Fruit fly (Drosophila melanogaster) whole organism, embryonic: Measurements from ENCODE around the gene CG46270.

ENCODE experiments used
- Abd-B ChIP-seq: fragments of 200-800 bp; sonication (Bioruptor generic); optimal IDR thresholded peaks from 2 replicates; lab custom pipeline; 2018; ENCODE audit warnings: missing biosample characterization, mild to moderate bottlenecking, missing genetic modification characterization, moderate library complexity
- Awh ChIP-seq: fragments of 200-800 bp; sonication (Bioruptor generic); IDR thresholded peaks from 2 replicates; pipeline ENCODE4, ENCODE4 v1.3.6; 2022; ENCODE audit warnings: missing biosample characterization, missing genetic modification characterization
- BtbVII ChIP-seq: fragments of 200-800 bp; sonication (Bioruptor generic); optimal IDR thresholded peaks from 3 replicates; lab custom pipeline; 2017; ENCODE audit warnings: missing biosample characterization, mild to moderate bottlenecking, missing genetic modification characterization
- CG10209 ChIP-seq: fragments of 200-800 bp; sonication (Bioruptor generic); optimal IDR thresholded peaks from 3 replicates; lab custom pipeline; 2017; ENCODE audit warnings: missing biosample characterization, mild to moderate bottlenecking, missing genetic modification characterization, missing genetic modification reagents
- CG10565 ChIP-seq: fragments of 200-800 bp; sonication (Bioruptor generic); optimal IDR thresholded peaks from 3 replicates; lab custom pipeline; 2016; ENCODE audit warnings: missing biosample characterization, mild to moderate bottlenecking, missing genetic modification characterization
- CG12236 ChIP-seq: fragments of 200-800 bp; sonication (Bioruptor generic); optimal IDR thresholded peaks from 2 replicates; lab custom pipeline; 2016; ENCODE audit warnings: missing biosample characterization, missing genetic modification characterization
- CG14965 ChIP-seq: fragments of 200-800 bp; sonication (Bioruptor generic); optimal IDR thresholded peaks from 2 replicates; lab custom pipeline; 2016; ENCODE audit warnings: missing biosample characterization, missing genetic modification characterization, borderline replicate concordance
- CG15479 ChIP-seq: fragments of 200-800 bp; sonication (Bioruptor generic); optimal IDR thresholded peaks from 3 replicates; lab custom pipeline; 2019; ENCODE audit warnings: missing biosample characterization, mild to moderate bottlenecking, missing genetic modification characterization, moderate library complexity
- CG1647 ChIP-seq: fragments of 200-800 bp; sonication (Bioruptor generic); optimal IDR thresholded peaks from 3 replicates; lab custom pipeline; 2016; ENCODE audit warnings: missing biosample characterization, missing genetic modification characterization
- CG30020 ChIP-seq: fragments of 200-800 bp; optimal IDR thresholded peaks from 2 replicates; lab custom pipeline; 2019; ENCODE audit warnings: missing biosample characterization, mild to moderate bottlenecking, missing genetic modification characterization, moderate library complexity
- CG31224 ChIP-seq: fragments of 200-800 bp; sonication (Bioruptor generic); IDR thresholded peaks from 2 replicates; pipeline ENCODE4 v1.3.6; 2022; ENCODE audit warnings: missing biosample characterization, missing genetic modification characterization
- CG33213 ChIP-seq: fragments of 200-800 bp; sonication (Bioruptor generic); optimal IDR thresholded peaks from 3 replicates; lab custom pipeline; 2016; ENCODE audit warnings: missing biosample characterization, missing genetic modification characterization
- CG3407 ChIP-seq: fragments of 200-800 bp; sonication (Bioruptor generic); optimal IDR thresholded peaks from 2 replicates; lab custom pipeline; 2018; ENCODE audit warnings: missing biosample characterization, mild to moderate bottlenecking, missing genetic modification characterization
- CG3847 ChIP-seq: fragments of 200-800 bp; sonication (Bioruptor generic); IDR thresholded peaks from 2 replicates; pipeline ENCODE4 v1.3.6; 2022; ENCODE audit warnings: missing biosample characterization, missing genetic modification characterization
- CG3995 ChIP-seq: fragments of 200-800 bp; sonication (Bioruptor generic); optimal IDR thresholded peaks from 3 replicates; lab custom pipeline; 2016; ENCODE audit warnings: missing biosample characterization, missing genetic modification characterization
- CG7271 ChIP-seq: fragments of 200-800 bp; sonication (Bioruptor generic); optimal IDR thresholded peaks from 2 replicates; lab custom pipeline; 2018; ENCODE audit warnings: missing biosample characterization, mild to moderate bottlenecking, missing genetic modification characterization, moderate library complexity
- CG7745 ChIP-seq: fragments of 200-800 bp; sonication (Bioruptor generic); optimal IDR thresholded peaks from 2 replicates; lab custom pipeline; 2018; ENCODE audit warnings: missing biosample characterization, mild to moderate bottlenecking, missing genetic modification characterization, moderate library complexity
- CG9876 ChIP-seq: fragments of 200-800 bp; sonication (Bioruptor generic); optimal IDR thresholded peaks from 2 replicates; lab custom pipeline; 2016; ENCODE audit warnings: missing biosample characterization, missing genetic modification characterization
- D ChIP-seq, 2 experiments: fragments of 200-800 bp in 1 of 2; fragments of >200 bp in 1 of 2; sonication (Bioruptor generic) in 1 of 2; optimal IDR thresholded peaks; 2 replicates in 1 of 2; 3 replicates in 1 of 2; lab custom pipeline; 2017; ENCODE audit warnings: mild to moderate bottlenecking in 1 of 2, missing biosample characterization in 1 of 2, missing genetic modification characterization in 1 of 2, missing genetic modification reagents in 1 of 2
- Dfd ChIP-seq, 2 experiments: fragments of >200 bp; optimal IDR thresholded peaks; 2 replicates each; lab custom pipeline; 2017; ENCODE audit warnings: missing biosample characterization in 2 of 2, missing genetic modification characterization in 2 of 2
- Dip3 ChIP-seq: fragments of 200-800 bp; sonication (Bioruptor generic); optimal IDR thresholded peaks from 3 replicates; lab custom pipeline; 2016; ENCODE audit warnings: missing biosample characterization, missing genetic modification characterization
- Eip74EF ChIP-seq, 2 experiments: fragments of 200-800 bp in 1 of 2; fragments of >200 bp in 1 of 2; sonication (Bioruptor generic) in 1 of 2; optimal IDR thresholded peaks; 2 replicates each; lab custom pipeline; 2017 to 2019; ENCODE audit warnings: missing biosample characterization in 2 of 2, missing genetic modification characterization in 2 of 2, mild to moderate bottlenecking in 1 of 2, moderate library complexity in 1 of 2
- HLH54F ChIP-seq: fragments of 200-800 bp; sonication (Bioruptor generic); optimal IDR thresholded peaks from 3 replicates; lab custom pipeline; 2016; ENCODE audit warnings: missing biosample characterization, missing genetic modification characterization
- HmgD ChIP-seq: fragments of 200-800 bp; sonication (Bioruptor generic); optimal IDR thresholded peaks from 3 replicates; lab custom pipeline; 2016; ENCODE audit warnings: missing biosample characterization, missing genetic modification characterization
- Hsf ChIP-seq: fragments of 200-800 bp; sonication (Bioruptor generic); optimal IDR thresholded peaks from 3 replicates; lab custom pipeline; 2016; ENCODE audit warnings: missing biosample characterization, missing genetic modification characterization
- Mad ChIP-seq: fragments of 200-800 bp; sonication (Bioruptor generic); optimal IDR thresholded peaks from 2 replicates; lab custom pipeline; 2016; ENCODE audit warnings: missing biosample characterization, missing genetic modification characterization
- NC2α ChIP-seq: fragments of 200-800 bp; sonication (Bioruptor generic); optimal IDR thresholded peaks from 2 replicates; lab custom pipeline; 2016; ENCODE audit warnings: missing biosample characterization, missing genetic modification characterization
- Oaz ChIP-seq: fragments of 200-800 bp; sonication (Bioruptor generic); IDR thresholded peaks from 2 replicates; pipeline ENCODE4 v1.3.6; 2022; ENCODE audit warnings: missing biosample characterization, missing genetic modification characterization
- Rfx ChIP-seq: fragments of 200-800 bp; sonication (Bioruptor generic); IDR thresholded peaks from 2 replicates; pipeline ENCODE4 v1.3.6; 2022; ENCODE audit warnings: missing biosample characterization, missing genetic modification characterization
- aop ChIP-seq: fragments of 200-800 bp; sonication (Bioruptor generic); IDR thresholded peaks from 2 replicates; pipeline ENCODE4 v1.3.6; 2022; ENCODE audit warnings: missing biosample characterization, missing genetic modification characterization
- bigmax ChIP-seq: fragments of 200-800 bp; sonication (Bioruptor generic); optimal IDR thresholded peaks from 2 replicates; lab custom pipeline; 2018; ENCODE audit warnings: missing biosample characterization, mild to moderate bottlenecking, missing genetic modification characterization
- cad ChIP-seq: fragments of >200 bp; optimal IDR thresholded peaks from 2 replicates; lab custom pipeline; 2017; ENCODE audit warnings: missing biosample characterization, missing genetic modification characterization
- caup ChIP-seq: fragments of 200-800 bp; sonication (Bioruptor generic); optimal IDR thresholded peaks from 3 replicates; lab custom pipeline; 2017; ENCODE audit warnings: missing biosample characterization, mild to moderate bottlenecking, missing genetic modification characterization, moderate library complexity; ENCODE audit not compliant: severe bottlenecking
- danr ChIP-seq: fragments of 200-800 bp; sonication (Bioruptor generic); IDR thresholded peaks from 2 replicates; pipeline ENCODE4 v1.3.6; 2022; ENCODE audit warnings: missing biosample characterization, missing genetic modification characterization
- dati ChIP-seq: fragments of 200-800 bp; sonication (Bioruptor generic); IDR thresholded peaks from 2 replicates; pipeline ENCODE4 v1.3.6; 2022; ENCODE audit warnings: missing biosample characterization, missing genetic modification characterization
- gcm2 ChIP-seq: fragments of 200-800 bp; sonication (Bioruptor generic); optimal IDR thresholded peaks from 2 replicates; lab custom pipeline; 2016; ENCODE audit warnings: missing biosample characterization, missing genetic modification characterization
- gem ChIP-seq: fragments of 200-800 bp; sonication (Bioruptor generic); optimal IDR thresholded peaks from 2 replicates; lab custom pipeline; 2019; ENCODE audit warnings: missing biosample characterization, mild to moderate bottlenecking, missing genetic modification characterization, moderate library complexity
- h ChIP-seq: fragments of >200 bp; optimal IDR thresholded peaks from 2 replicates; lab custom pipeline; 2017
- her ChIP-seq: fragments of 200-800 bp; sonication (Bioruptor generic); optimal IDR thresholded peaks from 2 replicates; lab custom pipeline; 2016; ENCODE audit warnings: missing biosample characterization, missing genetic modification characterization
- insv ChIP-seq, 2 experiments: fragments of 200-800 bp; sonication (Bioruptor generic); optimal IDR thresholded peaks; 3 replicates each; lab custom pipeline; 2016 to 2018; ENCODE audit warnings: missing biosample characterization in 2 of 2, missing genetic modification characterization in 2 of 2
- otp ChIP-seq: fragments of 200-800 bp; sonication (Bioruptor generic); IDR thresholded peaks from 3 replicates; pipeline ENCODE4, ENCODE4 v1.3.6; 2022; ENCODE audit warnings: missing biosample characterization, missing genetic modification characterization
- peb ChIP-seq: fragments of 200-800 bp; sonication (Bioruptor generic); IDR thresholded peaks from 2 replicates; pipeline ENCODE4 v1.3.6; 2022; ENCODE audit warnings: missing biosample characterization, missing genetic modification characterization
- prd ChIP-seq, 3 experiments: fragments of >200 bp in 2 of 3; fragments of 200-800 bp in 1 of 3; sonication (Bioruptor generic) in 1 of 3; optimal IDR thresholded peaks in 2 of 3; IDR thresholded peaks in 1 of 3; 2 replicates in 2 of 3; 3 replicates in 1 of 3; pipeline versions ENCODE4 v1.3.6 to Lab custom; 2017 to 2022; ENCODE audit warnings: missing biosample characterization in 1 of 3, missing genetic modification characterization in 1 of 3
- schlank ChIP-seq: fragments of 200-800 bp; sonication (Bioruptor generic); optimal IDR thresholded peaks from 2 replicates; lab custom pipeline; 2018; ENCODE audit warnings: missing biosample characterization, mild to moderate bottlenecking, missing genetic modification characterization
- sens ChIP-seq: fragments of 200-800 bp; sonication (Bioruptor generic); peaks from one replicate; lab custom pipeline; 2016; ENCODE audit warnings: missing biosample characterization, missing genetic modification characterization
- ssp ChIP-seq: fragments of 200-800 bp; sonication (Bioruptor generic); IDR thresholded peaks from 2 replicates; pipeline ENCODE4 v1.3.6; 2022; ENCODE audit warnings: missing biosample characterization, missing genetic modification characterization
- tll ChIP-seq, 2 experiments: fragments of 200-800 bp in 1 of 2; fragments of >200 bp in 1 of 2; sonication (Bioruptor generic) in 1 of 2; optimal IDR thresholded peaks; 2 replicates each; lab custom pipeline; 2017 to 2019; ENCODE audit warnings: missing biosample characterization in 2 of 2, missing genetic modification characterization in 2 of 2, mild to moderate bottlenecking in 1 of 2, moderate library complexity in 1 of 2
- ttk ChIP-seq: fragments of 200-800 bp; sonication (Bioruptor generic); IDR thresholded peaks from 2 replicates; pipeline ENCODE4 v2.1.2; 2022; ENCODE audit warnings: missing biosample characterization, missing genetic modification characterization
- vnd ChIP-seq: fragments of 200-800 bp; sonication (Bioruptor generic); IDR thresholded peaks from 3 replicates; pipeline ENCODE4 v1.3.6; 2022; ENCODE audit warnings: missing biosample characterization, missing genetic modification characterization; ENCODE audit not compliant: partially characterized antibody
- zen2 ChIP-seq: fragments of 200-800 bp; sonication (Bioruptor generic); IDR thresholded peaks from 3 replicates; pipeline ENCODE4 v1.3.6; 2022; ENCODE audit warnings: missing biosample characterization, missing genetic modification characterization; ENCODE audit not compliant: partially characterized antibody

The CG46270 gene

DNA sequence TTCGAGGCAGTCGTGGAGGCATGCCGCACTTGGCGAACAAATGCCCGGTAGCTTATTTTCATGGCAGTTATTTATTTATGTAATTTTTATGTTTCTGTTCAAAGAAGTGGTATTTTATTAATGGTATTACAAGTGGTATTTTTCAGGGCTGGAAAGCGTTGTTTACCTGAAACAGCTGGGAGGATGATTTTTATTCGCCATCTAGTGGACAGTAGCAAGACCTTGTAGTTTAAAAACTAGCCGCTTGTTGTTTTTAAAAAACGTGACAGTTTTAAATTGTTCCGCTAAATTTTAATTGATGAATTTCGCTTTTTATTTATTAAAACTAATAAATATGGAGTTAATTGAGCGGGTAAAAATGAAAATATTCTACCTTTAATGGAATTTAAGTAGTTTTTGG lies 12.3 kb downstream of the CG46270 start, which contains the start of gene CG6345 (continued):
- TF ChIP-seq danr (peak; percentile 23; the same call in 1 of the 2 replicates), CG12236 (GFP tag; lab: Kevin White, UChicago) (peak; percentile 71), CG1647 (peak; percentile 81), BtbVII (peak; percentile 88), Oaz (GFP tag; lab: Robert Waterston, UW) (0 out of 2 replicates have a peak, but pooled peaks have one; percentile 31), h (lab: Kevin White, UChicago) (no peak), CG30020 (peak; percentile 55), CG3407 (peak; percentile 80), caup (GFP tag; lab: Kevin White, UChicago) (peak; percentile 92), CG3995 (GFP tag; lab: Kevin White, UChicago) (peak; percentile 57), Mad (peak; percentile 90), Awh (GFP tag; lab: Robert Waterston, UW) (peak; percentile 84), Dip3 (GFP tag; lab: Kevin White, UChicago) (peak; percentile 56), Abd-B (peak; percentile 20), insv (GFP tag; optimal IDR thresholded peaks at IDR 0.05; lab: Kevin White, UChicago) (peak in 1 of 2 experiments; percentile 65), zen2 (GFP tag; lab: Robert Waterston, UW) (no peak), her (GFP tag; lab: Kevin White, UChicago) (peak; percentile 78), prd (optimal IDR thresholded peaks at IDR 0.05; lab: Kevin White, UChicago) (no peak), prd (GFP tag; IDR thresholded peaks at IDR 0.05; lab: Robert Waterston, UW) (peak; percentile 75), Dfd (GFP tag; optimal IDR thresholded peaks at IDR 0.05; lab: Kevin White, UChicago) (no peak), CG3847 (peak; percentile 77), CG10565 (peak; percentile 13), schlank (peak; percentile 41), cad (GFP tag; lab: Kevin White, UChicago) (no peak), CG7271 (tag; lab: Kevin White, UChicago) (peak; percentile 82), ssp (GFP tag; lab: Robert Waterston, UW) (no peak), Hsf (peak; percentile 89), vnd (no peak), CG7745 (tag; lab: Kevin White, UChicago) (no peak), aop (GFP tag; lab: Robert Waterston, UW) (0 out of 2 replicates have a peak, but pooled peaks have one; percentile 36), bigmax (GFP tag; lab: Kevin White, UChicago) (peak; percentile 44), gcm2 (peak; percentile 68), ttk (peak; percentile 66), CG9876 (GFP tag; lab: Kevin White, UChicago) (peak; percentile 47), CG33213 (GFP tag; lab: Kevin White, UChicago) (peak; percentile 90), peb (GFP tag; lab: Robert Waterston, UW) (peak; percentile 45; the same call in 1 of the 2 replicates), CG15479 (GFP tag; lab: Kevin White, UChicago) (no peak), NC2α (GFP tag; lab: Kevin White, UChicago) (peak; percentile 68), HmgD (GFP tag; lab: Kevin White, UChicago) (peak; percentile 50), CG14965 (GFP tag; lab: Kevin White, UChicago) (peak; percentile 100), Rfx (GFP tag; lab: Robert Waterston, UW) (peak; percentile 97), dati (no peak), CG10209 (GFP tag; lab: Kevin White, UChicago) (peak; percentile 77), gem (peak; percentile 78), HLH54F (GFP tag; lab: Kevin White, UChicago) (peak; percentile 50), CG31224 (peak; percentile 65), Eip74EF (GFP tag; optimal IDR thresholded peaks at IDR 0.05; lab: Kevin White, UChicago) (peak in 1 of 2 experiments; percentile 31), sens (peak; percentile 97), D (optimal IDR thresholded peaks at IDR 0.05; lab: Kevin White, UChicago) (no peak), D (GFP tag; optimal IDR thresholded peaks at IDR 0.05; lab: Kevin White, UChicago) (peak; percentile 85), otp (GFP tag; lab: Robert Waterston, UW) (peak; percentile 80; the same call in 2 of the 3 replicates), tll (GFP tag; optimal IDR thresholded peaks at IDR 0.05; lab: Kevin White, UChicago) (peak in 1 of 2 experiments; percentile 63)
